Comparison of ENCODE assay signal across 1 fruit fly cellular context in the genomic region with DNA sequence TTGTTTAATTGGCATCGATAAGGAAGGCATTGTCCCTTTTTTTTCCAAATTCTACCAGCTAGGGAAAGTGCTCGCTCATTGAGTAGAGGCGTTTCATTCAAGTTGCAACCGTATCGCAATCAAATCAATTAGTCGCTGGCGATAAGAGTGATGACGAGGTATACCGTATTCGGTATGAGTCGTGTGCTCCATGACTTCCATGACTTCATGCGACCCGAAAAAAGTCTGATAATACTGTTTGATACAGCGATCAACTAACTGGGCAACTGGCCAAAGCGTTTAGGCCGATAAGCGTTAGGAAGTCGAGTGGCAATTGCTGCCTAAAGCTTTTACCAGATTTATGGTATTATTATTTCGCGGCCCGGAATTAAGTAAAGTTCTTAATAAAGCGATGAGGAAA.
TF ChIP-seq lines count a peak whose summit lies in the region.

No protein-coding gene starts in this region.

TF ChIP-seq in whole organism, embryonic, 481 proteins besides CTCF, POLR2A, EP300 and RAD21 (continued from another document):
- no peak for TF ChIP-seq hbn (GFP tag; IDR thresholded peaks at IDR 0.05; lab: Robert Waterston, UW; ENCODE audit: partially characterized antibody)
- TF ChIP-seq Hey (tag; optimal IDR thresholded peaks at IDR 0.05; lab: Kevin White, UChicago), result peak; percentile 14
- TF ChIP-seq unc-4 (GFP tag; IDR thresholded peaks at IDR 0.05; lab: Robert Waterston, UW; ENCODE audit: partially characterized antibody), result no peak
- TF ChIP-seq luna (GFP tag; optimal IDR thresholded peaks at IDR 0.05; lab: Kevin White, UChicago), result no peak
- no peak for TF ChIP-seq CG6272 (GFP tag; IDR thresholded peaks at IDR 0.05; lab: Robert Waterston, UW)
- TF ChIP-seq pros (GFP tag; optimal IDR thresholded peaks at IDR 0.05; lab: Kevin White, UChicago), result no peak
- no peak for TF ChIP-seq pan (optimal IDR thresholded peaks at IDR 0.05; lab: Kevin White, UChicago)
- TF ChIP-seq pan (GFP tag; optimal IDR thresholded peaks at IDR 0.05 in 1 of 2, IDR thresholded peaks at IDR 0.05 in 1 of 2), result no peak
- no peak for TF ChIP-seq Dad (GFP tag; optimal IDR thresholded peaks at IDR 0.05; lab: Kevin White, UChicago)
- TF ChIP-seq CG11695 (GFP tag; IDR thresholded peaks at IDR 0.05; lab: Robert Waterston, UW), result no peak
- TF ChIP-seq CG10431 (GFP tag; optimal IDR thresholded peaks at IDR 0.05; lab: Kevin White, UChicago), result no peak
- TF ChIP-seq CG3163 (GFP tag; optimal IDR thresholded peaks at IDR 0.05; lab: Kevin White, UChicago), result no peak
- TF ChIP-seq Bdp1 (GFP tag; optimal IDR thresholded peaks at IDR 0.05; lab: Kevin White, UChicago), result no peak
- TF ChIP-seq prd (optimal IDR thresholded peaks at IDR 0.05; lab: Kevin White, UChicago), result no peak
- TF ChIP-seq prd (GFP tag; IDR thresholded peaks at IDR 0.05; lab: Robert Waterston, UW), result no peak
- no peak for TF ChIP-seq dm (GFP tag; optimal IDR thresholded peaks at IDR 0.05; lab: Kevin White, UChicago)
- TF ChIP-seq Meics (GFP tag; optimal IDR thresholded peaks at IDR 0.05; lab: Kevin White, UChicago), result no peak
- TF ChIP-seq CG12744 (GFP tag; optimal IDR thresholded peaks at IDR 0.05; lab: Kevin White, UChicago), result no peak
- peak; percentile 51 for TF ChIP-seq sug (tag; optimal IDR thresholded peaks at IDR 0.05; lab: Kevin White, UChicago)
- TF ChIP-seq Oaz (GFP tag; IDR thresholded peaks at IDR 0.05; lab: Robert Waterston, UW), result no peak
- peak; percentile 96 for TF ChIP-seq exex (tag; optimal IDR thresholded peaks at IDR 0.05; lab: Kevin White, UChicago)
- TF ChIP-seq jumu (GFP tag; optimal IDR thresholded peaks at IDR 0.05; lab: Kevin White, UChicago), result no peak
- no peak for TF ChIP-seq shn (GFP tag; optimal IDR thresholded peaks at IDR 0.05; lab: Kevin White, UChicago)
- no peak for TF ChIP-seq CG2202 (tag; optimal IDR thresholded peaks at IDR 0.05; lab: Kevin White, UChicago)
- TF ChIP-seq CG10274 (GFP tag; optimal IDR thresholded peaks at IDR 0.05; lab: Kevin White, UChicago), result no peak
- TF ChIP-seq lov (optimal IDR thresholded peaks at IDR 0.05; lab: Kevin White, UChicago), result no peak
- no peak for TF ChIP-seq lov (GFP tag; IDR thresholded peaks at IDR 0.05; lab: Robert Waterston, UW)
- TF ChIP-seq ssp (GFP tag; IDR thresholded peaks at IDR 0.05; lab: Robert Waterston, UW), result no peak
- no peak for TF ChIP-seq gem (tag; optimal IDR thresholded peaks at IDR 0.05; lab: Kevin White, UChicago)
- TF ChIP-seq CG6683 (GFP tag; optimal IDR thresholded peaks at IDR 0.05; lab: Kevin White, UChicago), result no peak
- no peak for TF ChIP-seq CG3407 (GFP tag; optimal IDR thresholded peaks at IDR 0.05; lab: Kevin White, UChicago)
- TF ChIP-seq CG7745 (tag; optimal IDR thresholded peaks at IDR 0.05; lab: Kevin White, UChicago), result no peak
- TF ChIP-seq D19B (GFP tag; optimal IDR thresholded peaks at IDR 0.05; lab: Kevin White, UChicago), result peak; percentile 48
- TF ChIP-seq ara (GFP tag; IDR thresholded peaks at IDR 0.05; lab: Robert Waterston, UW), result no peak
- no peak for TF ChIP-seq CG16813 (GFP tag; IDR thresholded peaks at IDR 0.05; lab: Robert Waterston, UW; ENCODE audit: partially characterized antibody)
- no peak for TF ChIP-seq gsb-n (tag; optimal IDR thresholded peaks at IDR 0.05; lab: Kevin White, UChicago)
- TF ChIP-seq tll (GFP tag; optimal IDR thresholded peaks at IDR 0.05; lab: Kevin White, UChicago), result no peak
- no peak for TF ChIP-seq CG43689 (GFP tag; IDR thresholded peaks at IDR 0.05; lab: Robert Waterston, UW)
- no peak for TF ChIP-seq emc (GFP tag; optimal IDR thresholded peaks at IDR 0.05; lab: Kevin White, UChicago)
- no peak for TF ChIP-seq HLH54F (GFP tag; optimal IDR thresholded peaks at IDR 0.05; lab: Kevin White, UChicago)
- TF ChIP-seq lab (GFP tag; optimal IDR thresholded peaks at IDR 0.05; lab: Kevin White, UChicago), result peak; percentile 39
- TF ChIP-seq Stat92E (GFP tag; optimal IDR thresholded peaks at IDR 0.05; lab: Kevin White, UChicago), result no peak
- no peak for TF ChIP-seq Scr (GFP tag; IDR thresholded peaks at IDR 0.05; lab: Robert Waterston, UW; ENCODE audit: partially characterized antibody)
- TF ChIP-seq NFAT (GFP tag; IDR thresholded peaks at IDR 0.05; lab: Robert Waterston, UW), result no peak
- TF ChIP-seq ab (GFP tag; optimal IDR thresholded peaks at IDR 0.05; lab: Kevin White, UChicago), result no peak
- no peak for TF ChIP-seq Dfd (GFP tag; optimal IDR thresholded peaks at IDR 0.05; lab: Kevin White, UChicago)
- TF ChIP-seq CG4424 (GFP tag; optimal IDR thresholded peaks at IDR 0.05; lab: Kevin White, UChicago), result no peak
- no peak for TF ChIP-seq CG9727 (GFP tag; optimal IDR thresholded peaks at IDR 0.05; lab: Kevin White, UChicago)
- TF ChIP-seq zfh2 (GFP tag; optimal IDR thresholded peaks at IDR 0.05; lab: Kevin White, UChicago), result no peak
- no peak for TF ChIP-seq gcm (GFP tag; optimal IDR thresholded peaks at IDR 0.05; lab: Kevin White, UChicago)
- no peak for TF ChIP-seq CG6854 (GFP tag; optimal IDR thresholded peaks at IDR 0.05; lab: Kevin White, UChicago)
- no peak for TF ChIP-seq CG18476 (GFP tag; optimal IDR thresholded peaks at IDR 0.05; lab: Kevin White, UChicago)
- no peak for TF ChIP-seq tup (GFP tag; optimal IDR thresholded peaks at IDR 0.05; lab: Kevin White, UChicago)
- TF ChIP-seq CG7839 (tag; optimal IDR thresholded peaks at IDR 0.05; lab: Kevin White, UChicago), result no peak
- TF ChIP-seq trh (GFP tag; optimal IDR thresholded peaks at IDR 0.05; lab: Kevin White, UChicago), result no peak
- TF ChIP-seq BtbVII (GFP tag; optimal IDR thresholded peaks at IDR 0.05; lab: Kevin White, UChicago), result peak; percentile 2
- TF ChIP-seq CG10979 (tag; optimal IDR thresholded peaks at IDR 0.05; lab: Kevin White, UChicago), result no peak
- no peak for TF ChIP-seq CG14860 (GFP tag; IDR thresholded peaks at IDR 0.05; lab: Robert Waterston, UW; ENCODE audit: partially characterized antibody)
- TF ChIP-seq CG1024 (GFP tag; IDR thresholded peaks at IDR 0.05; lab: Robert Waterston, UW), result no peak
- no peak for TF ChIP-seq CG14710 (tag; optimal IDR thresholded peaks at IDR 0.05; lab: Kevin White, UChicago)
- TF ChIP-seq nerfin-1 (tag; optimal IDR thresholded peaks at IDR 0.05; lab: Kevin White, UChicago), result no peak
- TF ChIP-seq p53 (GFP tag; optimal IDR thresholded peaks at IDR 0.05; lab: Kevin White, UChicago), result no peak
- no peak for TF ChIP-seq CG12391 (tag; optimal IDR thresholded peaks at IDR 0.05; lab: Kevin White, UChicago)
- no peak for TF ChIP-seq CG9797 (GFP tag; optimal IDR thresholded peaks at IDR 0.05; lab: Kevin White, UChicago)
- TF ChIP-seq CG6654 (GFP tag; optimal IDR thresholded peaks at IDR 0.05; lab: Kevin White, UChicago), result no peak
- TF ChIP-seq Neu2 (GFP tag; optimal IDR thresholded peaks at IDR 0.05; lab: Kevin White, UChicago; ENCODE audit: borderline replicate concordance), result no peak
- peak; percentile 27 for TF ChIP-seq HmgZ (tag; optimal IDR thresholded peaks at IDR 0.05; lab: Kevin White, UChicago)
- peak; percentile 18 for TF ChIP-seq B-H2 (GFP tag; optimal IDR thresholded peaks at IDR 0.05; lab: Kevin White, UChicago)
- no peak for TF ChIP-seq CG6791 (GFP tag; IDR thresholded peaks at IDR 0.05; lab: Robert Waterston, UW; ENCODE audit: partially characterized antibody)
- TF ChIP-seq CG11093 (GFP tag; IDR thresholded peaks at IDR 0.05; lab: Robert Waterston, UW), result no peak
- peak in 1 of 2 experiments; percentile 68 for TF ChIP-seq Hr78 (GFP tag; optimal IDR thresholded peaks at IDR 0.05; lab: Kevin White, UChicago)
- no peak for TF ChIP-seq org-1 (GFP tag; optimal IDR thresholded peaks at IDR 0.05; lab: Kevin White, UChicago)
- TF ChIP-seq Ssrp (tag; optimal IDR thresholded peaks at IDR 0.05; lab: Kevin White, UChicago), result no peak
- TF ChIP-seq Dip3 (GFP tag; optimal IDR thresholded peaks at IDR 0.05; lab: Kevin White, UChicago), result no peak
- TF ChIP-seq CG8359 (GFP tag; optimal IDR thresholded peaks at IDR 0.05; lab: Kevin White, UChicago; ENCODE audit: borderline replicate concordance), result no peak
- TF ChIP-seq chinmo (GFP tag; IDR thresholded peaks at IDR 0.05; lab: Robert Waterston, UW; ENCODE audit: partially characterized antibody), result 0 out of 4 replicates have a peak, but pooled peaks have one; percentile 37
- TF ChIP-seq fd102C (GFP tag; optimal IDR thresholded peaks at IDR 0.05; lab: Kevin White, UChicago), result no peak
- no peak for TF ChIP-seq MTF-1 (GFP tag; optimal IDR thresholded peaks at IDR 0.05; lab: Kevin White, UChicago; ENCODE audit: borderline replicate concordance)
- no peak for TF ChIP-seq slbo (GFP tag; IDR thresholded peaks at IDR 0.05; lab: Robert Waterston, UW)
- TF ChIP-seq CG4617 (GFP tag; optimal IDR thresholded peaks at IDR 0.05; lab: Kevin White, UChicago; ENCODE audit: borderline replicate concordance), result no peak
- TF ChIP-seq cas (GFP tag; IDR thresholded peaks at IDR 0.05; lab: Robert Waterston, UW), result no peak
- no peak for TF ChIP-seq Asciz (GFP tag; optimal IDR thresholded peaks at IDR 0.05; lab: Kevin White, UChicago)
- no peak for TF ChIP-seq D (optimal IDR thresholded peaks at IDR 0.05; lab: Kevin White, UChicago)
- no peak for TF ChIP-seq D (GFP tag; optimal IDR thresholded peaks at IDR 0.05; lab: Kevin White, UChicago)
- no peak for TF ChIP-seq CG16863 (GFP tag; optimal IDR thresholded peaks at IDR 0.05; lab: Kevin White, UChicago)
- no peak for TF ChIP-seq CG17802 (tag; optimal IDR thresholded peaks at IDR 0.05; lab: Kevin White, UChicago)
- TF ChIP-seq Drgx (GFP tag; IDR thresholded peaks at IDR 0.05; lab: Robert Waterston, UW), result no peak
- TF ChIP-seq CG12155 (GFP tag; optimal IDR thresholded peaks at IDR 0.05; lab: Kevin White, UChicago), result no peak
TF ChIP-seq in whole organism, embryonic: peak in this region for 14.
